Fruit fly (Drosophila melanogaster): ENCODE data around the gene Ddrgk1.
A peak's percentile ranks its signal among the peaks of the same experiment; 100 is the strongest.

Gene Ddrgk1

DNA sequence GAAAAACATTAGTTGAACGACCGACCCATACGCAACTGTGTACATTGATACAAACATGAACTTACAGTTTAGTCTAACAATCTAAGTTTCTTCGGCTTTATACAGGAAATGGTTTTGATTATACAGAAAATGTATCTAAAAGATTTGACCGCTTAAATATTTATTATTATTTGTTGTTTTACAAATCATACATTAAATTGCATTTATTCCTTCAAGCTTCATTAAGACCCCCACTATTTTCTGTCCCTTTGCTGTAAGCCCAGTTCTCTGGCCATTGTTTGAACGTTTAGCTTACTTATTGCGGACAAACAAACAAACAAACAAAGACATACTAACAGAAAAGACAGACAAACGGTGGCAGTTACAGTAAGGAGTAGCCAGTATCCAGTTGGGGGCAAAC is 39.4 kb downstream of the Ddrgk1 start:
- peak; percentile 42 for TF ChIP-seq CG14655 (GFP tag; optimal IDR thresholded peaks at IDR 0.05)
- no peak for TF ChIP-seq CG17806 (tag; optimal IDR thresholded peaks at IDR 0.05)
- TF ChIP-seq EcR (GFP tag; optimal IDR thresholded peaks at IDR 0.05), result no peak
- no peak for TF ChIP-seq Pif1A (GFP tag; optimal IDR thresholded peaks at IDR 0.05)
- TF ChIP-seq CG15710 (tag; optimal IDR thresholded peaks at IDR 0.05), result no peak
- peak; percentile 14; the same call in 1 of the 2 replicates for TF ChIP-seq Ets98B (GFP tag; IDR thresholded peaks at IDR 0.05)
- no peak for TF ChIP-seq CG9948 (tag; optimal IDR thresholded peaks at IDR 0.05)
- TF ChIP-seq CG34367 (tag; optimal IDR thresholded peaks at IDR 0.05), result no peak
- TF ChIP-seq Pif1B (GFP tag; optimal IDR thresholded peaks at IDR 0.05), result no peak
- TF ChIP-seq CG4496 (GFP tag; IDR thresholded peaks at IDR 0.05), result no peak
- TF ChIP-seq CG10348 (GFP tag; IDR thresholded peaks at IDR 0.05), result no peak
- TF ChIP-seq CG12605 (GFP tag; IDR thresholded peaks at IDR 0.05), result no peak
- no peak for TF ChIP-seq CG8159 (tag; optimal IDR thresholded peaks at IDR 0.05)
- peak; percentile 19 for TF ChIP-seq CG8301 (tag; optimal IDR thresholded peaks at IDR 0.05)
- TF ChIP-seq rn (GFP tag; IDR thresholded peaks at IDR 0.05), result no peak
- peak; percentile 57 for TF ChIP-seq CG32121 (GFP tag; IDR thresholded peaks at IDR 0.05)
- no peak for TF ChIP-seq Snoo (tag; optimal IDR thresholded peaks at IDR 0.05)
- TF ChIP-seq CG13204 (GFP tag; optimal IDR thresholded peaks at IDR 0.05), result no peak
- TF ChIP-seq D1 (tag; optimal IDR thresholded peaks at IDR 0.05), result no peak
- TF ChIP-seq gl (tag; optimal IDR thresholded peaks at IDR 0.05), result no peak
- no peak for TF ChIP-seq fd96Ca (GFP tag; IDR thresholded peaks at IDR 0.05)

DNA sequence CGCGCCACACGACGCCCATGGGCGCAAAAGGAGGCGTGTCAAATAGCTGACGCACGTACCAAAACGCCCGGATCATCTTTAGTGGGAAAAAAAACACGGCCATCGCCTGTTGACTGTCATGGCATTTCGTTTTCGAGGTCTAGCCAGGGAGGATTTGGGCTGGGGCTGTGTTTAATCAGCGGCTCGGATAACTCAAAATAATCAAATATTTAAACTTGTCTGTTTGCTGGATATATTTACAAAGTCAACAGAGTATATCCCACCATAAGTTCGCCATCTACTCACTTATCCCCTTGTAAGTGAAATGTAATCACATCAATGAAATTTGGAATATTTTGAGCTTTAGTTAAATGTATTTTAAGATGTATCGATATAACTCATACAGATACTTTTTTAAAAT is 45.9 kb downstream of the Ddrgk1 start:
- TF ChIP-seq Pif1A (GFP tag; optimal IDR thresholded peaks at IDR 0.05), result no peak
- no peak for TF ChIP-seq CG12605 (GFP tag; IDR thresholded peaks at IDR 0.05)
- TF ChIP-seq EcR (GFP tag; optimal IDR thresholded peaks at IDR 0.05), result no peak
- TF ChIP-seq CG32121 (GFP tag; IDR thresholded peaks at IDR 0.05), result no peak
- TF ChIP-seq Ets98B (GFP tag; IDR thresholded peaks at IDR 0.05), result no peak
- no peak for TF ChIP-seq CG14655 (GFP tag; optimal IDR thresholded peaks at IDR 0.05)
- TF ChIP-seq Snoo (tag; optimal IDR thresholded peaks at IDR 0.05), result no peak
- no peak for TF ChIP-seq CG9948 (tag; optimal IDR thresholded peaks at IDR 0.05)
- TF ChIP-seq CG13204 (GFP tag; optimal IDR thresholded peaks at IDR 0.05), result no peak
- no peak for TF ChIP-seq CG8301 (tag; optimal IDR thresholded peaks at IDR 0.05)
- TF ChIP-seq CG17806 (tag; optimal IDR thresholded peaks at IDR 0.05), result no peak
- TF ChIP-seq gl (tag; optimal IDR thresholded peaks at IDR 0.05), result no peak
- no peak for TF ChIP-seq CG8159 (tag; optimal IDR thresholded peaks at IDR 0.05)

DNA sequence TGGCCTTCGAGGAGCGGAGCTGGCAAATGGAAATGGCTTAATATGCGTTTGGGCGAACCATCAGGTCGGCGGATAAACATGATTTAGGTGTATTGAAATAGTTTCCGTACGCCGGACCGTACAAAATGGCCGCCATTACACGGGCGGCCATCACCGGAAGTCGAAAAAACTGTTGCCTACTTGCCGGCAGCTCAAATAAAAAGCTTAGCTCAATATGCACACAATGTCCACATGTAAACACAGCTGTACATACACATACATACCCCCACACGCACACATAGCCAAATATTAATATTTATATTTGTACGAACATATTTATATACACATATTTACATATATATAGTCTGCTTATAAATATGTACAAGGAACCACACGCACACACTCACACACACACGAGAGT is 48.3 kb downstream of the Ddrgk1 start:
- TF ChIP-seq D1 (tag; optimal IDR thresholded peaks at IDR 0.05), result no peak
- peak; percentile 43; the same call in 1 of the 3 replicates for TF ChIP-seq fd96Ca (GFP tag; IDR thresholded peaks at IDR 0.05)
- peak; percentile 17 for TF ChIP-seq Pif1A (GFP tag; optimal IDR thresholded peaks at IDR 0.05)
- peak; percentile 31; the same call in 1 of the 2 replicates for TF ChIP-seq Ets98B (GFP tag; IDR thresholded peaks at IDR 0.05)
- peak; percentile 85; the same call in 2 of the 3 replicates for TF ChIP-seq CG4496 (GFP tag; IDR thresholded peaks at IDR 0.05)
- TF ChIP-seq CG8159 (tag; optimal IDR thresholded peaks at IDR 0.05), result no peak
- TF ChIP-seq Snoo (tag; optimal IDR thresholded peaks at IDR 0.05), result peak; percentile 40
